Worm (Caenorhabditis elegans) whole organism, L4 larva: ENCODE data around the gene Y111B2A.2.

ENCODE experiments used
- D1046.2 ChIP-seq: fragments of 200-800 bp; sonication (Bioruptor generic); IDR thresholded peaks from 2 replicates; pipeline ENCODE4 v1.3.6; 2022; ENCODE audit warnings: missing genetic modification characterization, missing compliant biosample characterization
- F49E8.2 ChIP-seq: sonication (generic microtip); optimal IDR thresholded peaks from 2 replicates; lab custom pipeline; 2016; ENCODE audit warnings: missing compliant biosample characterization, mild to moderate bottlenecking, missing genetic modification characterization, borderline replicate concordance
- T20F7.1 ChIP-seq: fragments of 200-800 bp; sonication (Bioruptor generic); optimal IDR thresholded peaks from 2 replicates; lab custom pipeline; 2018; ENCODE audit warnings: mild to moderate bottlenecking, missing genetic modification characterization, missing compliant biosample characterization
- T26A8.4 ChIP-seq: fragments of 200-800 bp; sonication (Bioruptor generic); IDR thresholded peaks from 2 replicates; pipeline ENCODE4 v1.3.6; 2022; ENCODE audit warnings: missing genetic modification characterization, missing compliant biosample characterization
- Y75B8A.6 ChIP-seq: fragments of 200-800 bp; sonication (Bioruptor generic); IDR thresholded peaks from 2 replicates; pipeline ENCODE4 v1.3.6; 2022; ENCODE audit warnings: missing genetic modification reagents, missing genetic modification characterization, missing compliant biosample characterization
- ZK337.2 ChIP-seq: fragments of 200-800 bp; sonication (Bioruptor generic); IDR thresholded peaks from 2 replicates; pipeline ENCODE4 v1.3.6; 2022; ENCODE audit warnings: missing genetic modification reagents, missing genetic modification characterization, missing compliant biosample characterization
- ama-1 ChIP-seq: fragments of 150-350 bp; optimal IDR thresholded peaks from 2 replicates; lab custom pipeline; 2014; ENCODE audit warnings: inconsistent platforms, mixed read lengths
- arid-1 ChIP-seq: fragments of 200-800 bp; sonication (Bioruptor generic); conservative IDR thresholded peaks from 2 replicates; pipeline ENCODE4 v1.3.6; 2022; ENCODE audit warnings: missing genetic modification reagents, missing genetic modification characterization, missing compliant biosample characterization
- attf-4 ChIP-seq: sonication (generic microtip); optimal IDR thresholded peaks from 3 replicates; lab custom pipeline; 2017; ENCODE audit warnings: missing biosample characterization, missing genetic modification characterization
- ceh-28 ChIP-seq: fragments of 150-350 bp; optimal IDR thresholded peaks from 2 replicates; lab custom pipeline; 2014; ENCODE audit warnings: missing biosample characterization, missing genetic modification reagents, missing genetic modification characterization
- ceh-32 ChIP-seq: sonication (generic microtip); optimal IDR thresholded peaks from 2 replicates; lab custom pipeline; 2016; ENCODE audit warnings: mild to moderate bottlenecking, missing genetic modification characterization, missing compliant biosample characterization; ENCODE audit not compliant: poor library complexity
- cey-2 ChIP-seq: sonication (generic microtip); optimal IDR thresholded peaks from 3 replicates; lab custom pipeline; 2017; ENCODE audit warnings: missing genetic modification characterization, mild to moderate bottlenecking, missing compliant biosample characterization, antibody characterized with exemption, borderline replicate concordance; ENCODE audit not compliant: insufficient read depth
- ctbp-1 ChIP-seq: fragments of 200-800 bp; sonication (Bioruptor generic); IDR thresholded peaks from 2 replicates; pipeline ENCODE4 v1.3.6; 2022; ENCODE audit warnings: missing genetic modification reagents, missing genetic modification characterization, missing compliant biosample characterization
- daf-12 ChIP-seq: fragments of 150-350 bp; optimal IDR thresholded peaks from 2 replicates; lab custom pipeline; 2014; ENCODE audit warnings: missing biosample characterization, missing genetic modification reagents, missing genetic modification characterization
- daf-16 ChIP-seq, 3 experiments: sonication (generic microtip); optimal IDR thresholded peaks; 2 replicates each; lab custom pipeline; 2016 to 2017; ENCODE audit warnings: missing genetic modification characterization in 3 of 3, missing genetic modification reagents in 3 of 3, mild to moderate bottlenecking in 2 of 3, missing compliant biosample characterization in 2 of 3, missing biosample characterization in 1 of 3, moderate library complexity in 1 of 3
- daf-19 ChIP-seq: fragments of 200-800 bp; sonication (Bioruptor generic); conservative IDR thresholded peaks from 2 replicates; pipeline ENCODE4 v1.3.6; 2022; ENCODE audit warnings: missing genetic modification characterization, missing compliant biosample characterization
- daf-8 ChIP-seq: fragments of 200-800 bp; sonication (Bioruptor generic); IDR thresholded peaks from 2 replicates; pipeline ENCODE4 v1.3.6; 2022; ENCODE audit warnings: missing genetic modification characterization, missing compliant biosample characterization
- dmd-9 ChIP-seq: fragments of 200-800 bp; sonication (Bioruptor generic); IDR thresholded peaks from 2 replicates; pipeline ENCODE4 v1.3.6; 2022; ENCODE audit warnings: missing genetic modification reagents, missing genetic modification characterization, missing compliant biosample characterization
- duxl-1 ChIP-seq: sonication (generic microtip); optimal IDR thresholded peaks from 2 replicates; lab custom pipeline; 2016; ENCODE audit warnings: mild to moderate bottlenecking, missing genetic modification characterization, moderate library complexity, missing compliant biosample characterization; ENCODE audit not compliant: poor library complexity
- egl-27 ChIP-seq: sonication (generic microtip); optimal IDR thresholded peaks from 3 replicates; lab custom pipeline; 2017; ENCODE audit warnings: missing biosample characterization, missing genetic modification reagents, missing genetic modification characterization
- egl-43 ChIP-seq: fragments of 200-800 bp; sonication (Bioruptor generic); IDR thresholded peaks from 2 replicates; pipeline ENCODE4 v1.3.6; 2022; ENCODE audit warnings: missing genetic modification reagents, missing genetic modification characterization, missing compliant biosample characterization
- gei-8 ChIP-seq: fragments of 200-800 bp; sonication (Bioruptor generic); optimal IDR thresholded peaks from 2 replicates; lab custom pipeline; 2018; ENCODE audit warnings: mild to moderate bottlenecking, missing genetic modification characterization, missing compliant biosample characterization
- hlh-11 ChIP-seq: fragments of 200-800 bp; sonication (Bioruptor generic); optimal IDR thresholded peaks from 2 replicates; lab custom pipeline; 2018; ENCODE audit warnings: mild to moderate bottlenecking, missing genetic modification characterization, missing compliant biosample characterization
- hlh-30 ChIP-seq: sonication (generic microtip); optimal IDR thresholded peaks from 2 replicates; lab custom pipeline; 2017; ENCODE audit warnings: antibody characterized with exemption, mild to moderate bottlenecking, missing genetic modification characterization, missing compliant biosample characterization; ENCODE audit not compliant: insufficient read depth
- hmg-1.1 ChIP-seq: fragments of 200-800 bp; sonication (Bioruptor generic); IDR thresholded peaks from 2 replicates; pipeline ENCODE4 v1.3.6; 2022; ENCODE audit warnings: missing genetic modification reagents, missing genetic modification characterization, missing compliant biosample characterization
- lin-1 ChIP-seq: fragments of 200-800 bp; sonication (Bioruptor generic); IDR thresholded peaks from 2 replicates; pipeline ENCODE4 v1.3.6; 2022; ENCODE audit warnings: missing genetic modification reagents, missing genetic modification characterization, missing compliant biosample characterization
- lir-3 ChIP-seq: sonication (generic microtip); optimal IDR thresholded peaks from 2 replicates; lab custom pipeline; 2016; ENCODE audit warnings: mild to moderate bottlenecking, missing genetic modification characterization, missing compliant biosample characterization
- lsy-2 ChIP-seq, 2 experiments: fragments of 150-350 bp in 1 of 2; sonication (generic microtip) in 1 of 2; optimal IDR thresholded peaks; 2 replicates each; lab custom pipeline; 2014 to 2017; ENCODE audit warnings: missing biosample characterization in 2 of 2, missing genetic modification characterization in 2 of 2
- mdl-1 ChIP-seq, 2 experiments: fragments of 150-350 bp in 1 of 2; sonication (generic microtip) in 1 of 2; optimal IDR thresholded peaks; 2 replicates each; lab custom pipeline; 2014 to 2017; ENCODE audit warnings: missing biosample characterization in 2 of 2, missing genetic modification characterization in 2 of 2
- mdt-29 ChIP-seq: fragments of 200-800 bp; sonication (Bioruptor generic); IDR thresholded peaks from 2 replicates; pipeline ENCODE4 v1.3.6; 2022; ENCODE audit warnings: missing genetic modification reagents, missing genetic modification characterization, missing compliant biosample characterization
- mep-1 ChIP-seq: fragments of 150-350 bp; sonication (generic microtip); optimal IDR thresholded peaks from 3 replicates; lab custom pipeline; 2014; ENCODE audit warnings: missing biosample characterization, missing genetic modification characterization
- mes-2 ChIP-seq: sonication (generic microtip); optimal IDR thresholded peaks from 2 replicates; lab custom pipeline; 2016; ENCODE audit warnings: missing genotype, mild to moderate bottlenecking, missing genetic modification characterization, missing compliant biosample characterization; ENCODE audit not compliant: poor library complexity, severe bottlenecking
- mxl-2 ChIP-seq: fragments of 200-800 bp; sonication (Bioruptor generic); conservative IDR thresholded peaks from 2 replicates; pipeline ENCODE4 v1.3.6; 2022; ENCODE audit warnings: missing genetic modification reagents, missing genetic modification characterization, missing compliant biosample characterization
- nhr-10 ChIP-seq: fragments of 150-350 bp; optimal IDR thresholded peaks from 2 replicates; lab custom pipeline; 2014; ENCODE audit warnings: missing biosample characterization, missing genetic modification characterization
- nhr-102 ChIP-seq: sonication (generic microtip); optimal IDR thresholded peaks from 2 replicates; lab custom pipeline; 2016; ENCODE audit warnings: mild to moderate bottlenecking, missing genetic modification characterization, moderate library complexity, missing compliant biosample characterization
- nhr-28 ChIP-seq: fragments of 150-350 bp; optimal IDR thresholded peaks from 2 replicates; lab custom pipeline; 2014; ENCODE audit warnings: missing biosample characterization, missing genetic modification characterization
- nhr-42 ChIP-seq: fragments of 200-800 bp; sonication (Bioruptor generic); IDR thresholded peaks from 2 replicates; pipeline ENCODE4 v1.3.6; 2022; ENCODE audit warnings: missing genetic modification characterization, missing compliant biosample characterization
- nhr-6 ChIP-seq: fragments of 150-350 bp; optimal IDR thresholded peaks from 2 replicates; lab custom pipeline; 2014; ENCODE audit warnings: missing biosample characterization, missing genetic modification characterization
- nhr-77 ChIP-seq: fragments of 150-350 bp; optimal IDR thresholded peaks from 2 replicates; lab custom pipeline; 2014; ENCODE audit warnings: missing biosample characterization, missing genetic modification characterization
- pha-4 ChIP-seq, 2 experiments: fragments of 150-350 bp in 1 of 2; fragments of 200-800 bp in 1 of 2; sonication (Bioruptor generic) in 1 of 2; IDR thresholded peaks in 1 of 2; optimal IDR thresholded peaks in 1 of 2; 2 replicates each; pipeline versions ENCODE4 v1.3.6 to Lab custom; 2014 to 2022; ENCODE audit warnings: missing genetic modification characterization in 2 of 2, missing genetic modification reagents in 2 of 2, missing biosample characterization in 1 of 2, missing compliant biosample characterization in 1 of 2
- skn-1 ChIP-seq: fragments of 150-350 bp; optimal IDR thresholded peaks from 2 replicates; lab custom pipeline; 2014; ENCODE audit warnings: missing biosample characterization, missing genetic modification characterization
- spr-1 ChIP-seq: sonication (generic microtip); optimal IDR thresholded peaks from 2 replicates; lab custom pipeline; 2016; ENCODE audit warnings: mild to moderate bottlenecking, missing genetic modification characterization, missing compliant biosample characterization
- tag-97 ChIP-seq: fragments of 200-800 bp; sonication (Bioruptor generic); IDR thresholded peaks from 2 replicates; pipeline ENCODE4 v1.3.6; 2022; ENCODE audit warnings: missing genetic modification characterization, missing compliant biosample characterization
- unc-39 ChIP-seq: sonication (generic microtip); optimal IDR thresholded peaks from 2 replicates; lab custom pipeline; 2017; ENCODE audit warnings: missing biosample characterization, missing genetic modification characterization
- vab-7 ChIP-seq: fragments of 200-800 bp; sonication (Bioruptor generic); IDR thresholded peaks from 2 replicates; pipeline ENCODE4 v1.3.6; 2022; ENCODE audit warnings: missing genetic modification reagents, missing genetic modification characterization, missing compliant biosample characterization
- zag-1 ChIP-seq: fragments of 150-350 bp; optimal IDR thresholded peaks from 2 replicates; lab custom pipeline; 2014; ENCODE audit warnings: missing biosample characterization, missing genetic modification characterization
- zfp-2 ChIP-seq: sonication (generic microtip); optimal IDR thresholded peaks from 2 replicates; lab custom pipeline; 2016; ENCODE audit warnings: mild to moderate bottlenecking, missing genetic modification characterization, missing compliant biosample characterization
- zip-11 ChIP-seq: fragments of 200-800 bp; sonication (Bioruptor generic); IDR thresholded peaks from 2 replicates; pipeline ENCODE4 v1.3.6; 2022; ENCODE audit warnings: missing genetic modification characterization, missing compliant biosample characterization
- zip-2 ChIP-seq: fragments of 150-350 bp; optimal IDR thresholded peaks from 2 replicates; lab custom pipeline; 2014; ENCODE audit warnings: missing biosample characterization, missing genetic modification characterization
- ztf-11 ChIP-seq: fragments of 150-350 bp; optimal IDR thresholded peaks from 2 replicates; lab custom pipeline; 2014; ENCODE audit warnings: missing biosample characterization, missing genetic modification characterization

The Y111B2A.2 gene

DNA sequence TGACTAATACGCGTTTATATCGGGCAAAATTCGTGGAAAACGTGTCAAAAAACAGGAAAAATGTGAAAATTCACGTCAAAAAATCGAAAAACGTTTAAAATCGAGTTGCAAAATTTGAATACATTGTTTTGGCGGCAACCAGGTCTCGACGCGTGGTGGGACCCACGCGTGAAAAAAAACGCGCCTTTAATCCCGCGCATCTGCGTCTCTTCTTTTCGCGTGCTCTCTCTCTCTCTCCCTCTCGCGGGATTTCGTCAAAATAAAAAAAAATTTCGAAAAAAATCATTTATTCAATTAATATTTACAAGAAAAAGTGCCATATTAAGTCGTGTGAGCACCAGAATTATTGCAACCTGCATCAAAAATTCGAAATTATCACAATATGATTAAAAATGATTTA, 42.6 kb upstream of the Y111B2A.2 start, which contains the start of gene ani-1 (continued):
- no peak for TF ChIP-seq vab-7 (GFP tag; lab: Robert Waterston, UW)
- no peak for TF ChIP-seq nhr-77
- TF ChIP-seq lsy-2 (tag; optimal IDR thresholded peaks at IDR 0.05; lab: Kevin White, UChicago): peak in 1 of 2 experiments; percentile 86
- peak; percentile 14 for TF ChIP-seq nhr-102
- no peak for TF ChIP-seq nhr-10
- no peak for TF ChIP-seq mdl-1 (tag; optimal IDR thresholded peaks at IDR 0.05; lab: Kevin White, UChicago)
- no peak for TF ChIP-seq ZK337.2 (GFP tag; lab: Robert Waterston, UW)
- TF ChIP-seq ctbp-1 (GFP tag; lab: Robert Waterston, UW): no peak
- no peak for TF ChIP-seq ztf-11 (tag; lab: Kevin White, UChicago)
- TF ChIP-seq spr-1: peak; percentile 10
- no peak for TF ChIP-seq lir-3 (tag; lab: Kevin White, UChicago)
- no peak for TF ChIP-seq egl-27 (tag; lab: Kevin White, UChicago)
- TF ChIP-seq dmd-9 (GFP tag; lab: Robert Waterston, UW): no peak
- TF ChIP-seq unc-39 (tag; lab: Kevin White, UChicago): no peak
- TF ChIP-seq zip-2 (tag; lab: Kevin White, UChicago): no peak
- TF ChIP-seq hlh-11: no peak
- no peak for TF ChIP-seq ceh-28 (tag; lab: Kevin White, UChicago)
- TF ChIP-seq daf-12 (tag; lab: Kevin White, UChicago): no peak
- no peak for TF ChIP-seq zip-11 (GFP tag; lab: Robert Waterston, UW)
- peak; percentile 63 for TF ChIP-seq nhr-6 (tag; lab: Kevin White, UChicago)
- peak; percentile 92 for TF ChIP-seq ama-1 (lab: Kevin White, UChicago)
- no peak for TF ChIP-seq daf-19 (GFP tag; lab: Robert Waterston, UW)
- no peak for TF ChIP-seq cey-2
- TF ChIP-seq hmg-1.1 (GFP tag; lab: Robert Waterston, UW): peak; percentile 40; the same call in 1 of the 2 replicates
- peak; percentile 5 for TF ChIP-seq duxl-1
- TF ChIP-seq attf-4 (tag; lab: Kevin White, UChicago): no peak
- TF ChIP-seq F49E8.2: peak; percentile 31
- TF ChIP-seq gei-8 (GFP tag; lab: Kevin White, UChicago): no peak
- TF ChIP-seq arid-1 (GFP tag; lab: Robert Waterston, UW): peak; percentile 42; the same call in 1 of the 2 replicates
- TF ChIP-seq pha-4 (GFP tag; IDR thresholded peaks at IDR 0.05; lab: Robert Waterston, UW): 0 out of 2 replicates have a peak, but pooled peaks have one; percentile 49
- TF ChIP-seq pha-4 (tag; optimal IDR thresholded peaks at IDR 0.05; lab: Kevin White, UChicago): no peak
- no peak for TF ChIP-seq D1046.2
- no peak for TF ChIP-seq mdt-29 (GFP tag; lab: Robert Waterston, UW)
- TF ChIP-seq T26A8.4 (GFP tag; lab: Robert Waterston, UW): 0 out of 2 replicates have a peak, but pooled peaks have one; percentile 18
- peak; percentile 54 for TF ChIP-seq hlh-30 (tag; lab: Kevin White, UChicago)
- peak; percentile 69 for TF ChIP-seq mep-1
- no peak for TF ChIP-seq Y75B8A.6
- TF ChIP-seq mes-2 (tag; lab: Kevin White, UChicago): peak; percentile 69
- no peak for TF ChIP-seq nhr-28
- TF ChIP-seq daf-8: no peak
- no peak for TF ChIP-seq lin-1 (GFP tag; lab: Robert Waterston, UW)
- no peak for TF ChIP-seq mxl-2 (GFP tag; lab: Robert Waterston, UW)
- no peak for TF ChIP-seq zag-1 (tag; lab: Kevin White, UChicago)
- TF ChIP-seq egl-43 (GFP tag; lab: Robert Waterston, UW): no peak
- no peak for TF ChIP-seq daf-16 (GFP tag; optimal IDR thresholded peaks at IDR 0.05; lab: Kevin White, UChicago)
- TF ChIP-seq daf-16 (tag; optimal IDR thresholded peaks at IDR 0.05; lab: Kevin White, UChicago): no peak
- TF ChIP-seq zfp-2: no peak
- TF ChIP-seq ceh-32 (tag; lab: Kevin White, UChicago): no peak
- TF ChIP-seq skn-1 (tag; lab: Kevin White, UChicago): no peak
- no peak for TF ChIP-seq tag-97 (GFP tag; lab: Robert Waterston, UW)
- TF ChIP-seq nhr-42 (GFP tag; lab: Robert Waterston, UW): no peak
- TF ChIP-seq T20F7.1 (GFP tag; lab: Kevin White, UChicago): no peak
